Worm (Caenorhabditis elegans): Measurements from ENCODE around the gene mrps-9.

DNA sequence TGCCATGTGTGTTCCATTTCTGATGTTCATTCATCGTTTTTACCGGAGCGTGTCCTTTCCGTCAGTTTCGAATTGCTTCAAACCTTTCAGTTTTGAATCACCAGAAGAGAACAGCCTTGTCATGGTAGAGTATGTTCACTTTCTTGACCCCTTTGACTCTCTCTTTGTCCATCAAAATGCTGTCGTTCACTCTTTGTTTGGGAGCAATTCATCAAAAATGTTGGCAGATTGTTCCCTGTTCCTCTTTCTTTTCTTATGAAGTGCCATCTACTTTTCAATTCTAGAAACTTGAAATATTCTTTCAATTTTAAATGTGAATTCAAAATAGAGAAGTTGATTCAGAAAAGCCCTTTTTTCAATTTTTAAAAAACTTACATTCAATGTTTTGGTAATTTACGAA is 15.4 kb downstream of the mrps-9 start:
- TF ChIP-seq ahr-1 (tag; optimal IDR thresholded peaks at IDR 0.05) (no peak), fkh-10 (GFP tag; optimal IDR thresholded peaks at IDR 0.05) (no peak), fax-1 (tag; optimal IDR thresholded peaks at IDR 0.05) (no peak), elt-2 (tag; optimal IDR thresholded peaks at IDR 0.05) (no peak), pha-2 (tag; optimal IDR thresholded peaks at IDR 0.05) (no peak), F13H6.1 (tag; optimal IDR thresholded peaks at IDR 0.05) (no peak), ceh-14 (tag; optimal IDR thresholded peaks at IDR 0.05) (no peak), hlh-30 (tag; optimal IDR thresholded peaks at IDR 0.05; ENCODE audit: insufficient read depth) (no peak), ceh-2 (tag; optimal IDR thresholded peaks at IDR 0.05) (no peak), unc-3 (GFP tag; conservative IDR thresholded peaks at IDR 0.05) (no peak), unc-3 (tag; optimal IDR thresholded peaks at IDR 0.05) (no peak), unc-55 (GFP tag; optimal IDR thresholded peaks at IDR 0.05) (no peak)
